Fruit fly (Drosophila melanogaster) whole organism, wandering third instar larva: ENCODE data around the gene CG4080.
A peak's percentile ranks its signal among the peaks of the same experiment; 100 is the strongest.

Source experiments
- CG9705 ChIP-seq: fragments of 200-800 bp; sonication (Bioruptor generic); optimal IDR thresholded peaks from 2 replicates; lab custom pipeline; 2018; ENCODE audit warnings: missing biosample characterization, mild to moderate bottlenecking, missing genetic modification characterization
- Dfd ChIP-seq: fragments of >200 bp; optimal IDR thresholded peaks from 2 replicates; lab custom pipeline; 2017; ENCODE audit warnings: missing biosample characterization, missing genetic modification characterization
- h ChIP-seq: fragments of 200-800 bp; sonication (Bioruptor generic); optimal IDR thresholded peaks from 3 replicates; lab custom pipeline; 2016; ENCODE audit warnings: missing biosample characterization, mild to moderate bottlenecking, missing genetic modification characterization
- lola ChIP-seq: fragments of >200 bp; optimal IDR thresholded peaks from 2 replicates; lab custom pipeline; 2017; ENCODE audit warnings: missing biosample characterization, missing genetic modification characterization

DNA sequence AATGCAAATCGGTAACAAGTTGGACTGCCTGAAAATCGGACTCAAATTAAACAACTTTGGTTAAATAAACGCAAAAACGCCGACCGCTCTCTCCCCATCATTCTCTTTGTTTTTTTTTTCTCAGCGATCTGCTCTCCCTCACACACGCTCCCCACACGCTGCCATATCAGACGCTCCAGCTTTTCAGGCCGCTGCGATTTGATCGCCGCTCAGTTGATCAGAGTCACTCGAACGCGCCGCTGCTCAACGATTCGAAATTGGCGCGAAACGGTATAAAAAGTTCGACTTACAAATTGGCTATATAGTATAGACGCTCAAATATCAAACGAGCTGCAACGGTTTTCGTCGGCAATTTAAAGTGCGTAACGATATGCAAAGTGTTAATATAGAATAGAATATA, 58.8 kb downstream of the CG4080 start:
- no peak for TF ChIP-seq Dfd (GFP tag; lab: Kevin White, UChicago)
- TF ChIP-seq lola (GFP tag; lab: Kevin White, UChicago) = no peak
- TF ChIP-seq h (GFP tag; lab: Kevin White, UChicago) = peak; percentile 3
- no peak for TF ChIP-seq CG9705 (GFP tag; lab: Kevin White, UChicago)
